Fruit fly (Drosophila melanogaster) whole organism, pupa: ENCODE measurements around the gene aurB.

Experiments used
- CG12605 ChIP-seq: fragments of 200-800 bp; sonication (Bioruptor generic); IDR thresholded peaks from 2 replicates; pipeline ENCODE4 v1.3.6; 2022; ENCODE audit warnings: missing biosample characterization, missing genetic modification characterization
- CG13204 ChIP-seq: fragments of 200-800 bp; sonication (Bioruptor generic); optimal IDR thresholded peaks from 2 replicates; lab custom pipeline; 2018; ENCODE audit warnings: missing biosample characterization, mild to moderate bottlenecking, missing genetic modification characterization, moderate library complexity
- CG17806 ChIP-seq: fragments of 200-800 bp; sonication (Bioruptor generic); optimal IDR thresholded peaks from 2 replicates; lab custom pipeline; 2018; ENCODE audit warnings: missing biosample characterization, mild to moderate bottlenecking, missing genetic modification characterization, moderate library complexity
- CG8301 ChIP-seq: fragments of 200-800 bp; sonication (Bioruptor generic); optimal IDR thresholded peaks from 2 replicates; lab custom pipeline; 2018; ENCODE audit warnings: missing biosample characterization, mild to moderate bottlenecking, missing genetic modification characterization
- EcR ChIP-seq: fragments of 200-800 bp; sonication (Bioruptor generic); optimal IDR thresholded peaks from 3 replicates; lab custom pipeline; 2019; ENCODE audit warnings: missing biosample characterization, missing genetic modification characterization, mild to moderate bottlenecking, moderate library complexity, missing genetic modification reagents
- Pif1B ChIP-seq: fragments of 200-800 bp; sonication (Bioruptor generic); optimal IDR thresholded peaks from 3 replicates; lab custom pipeline; 2016; ENCODE audit warnings: missing biosample characterization, missing genetic modification characterization

- TF ChIP-seq CG8301 (tag; lab: Kevin White, UChicago) (peak; percentile 16), CG12605 (GFP tag; lab: Robert Waterston, UW) (0 out of 2 replicates have a peak, but pooled peaks have one; percentile 17), EcR (GFP tag; lab: Kevin White, UChicago) (peak; percentile 71), CG17806 (tag; lab: Kevin White, UChicago) (peak; percentile 37), CG13204 (GFP tag; lab: Kevin White, UChicago) (no peak), Pif1B (GFP tag; lab: Kevin White, UChicago) (no peak)
Measured at dm6 chr2L:10858064-10859047, at the start of gene aurB, which contains the start of gene Stam.
